Worm (Caenorhabditis elegans): ENCODE data around the gene F56C9.3.

The F56C9.3 gene

DNA sequence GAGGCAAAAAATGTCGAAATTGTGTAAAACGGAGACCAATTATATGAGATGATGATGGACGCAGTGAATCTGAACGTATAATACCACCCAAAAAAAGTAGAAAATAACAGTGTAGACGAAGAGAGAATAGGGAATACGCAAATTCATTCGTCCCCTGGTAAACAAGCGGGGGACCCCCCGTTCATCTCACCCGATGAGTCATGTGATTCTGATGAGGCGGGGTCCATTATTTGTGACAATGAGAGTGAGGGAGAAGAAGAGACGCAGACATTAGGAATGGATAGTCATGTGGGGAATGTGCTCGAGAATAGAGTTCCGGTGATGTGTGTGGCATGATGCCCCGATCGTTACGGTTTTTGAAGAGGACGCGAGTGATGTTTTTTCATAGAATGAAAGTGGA lies 39.0 kb upstream of the F56C9.3 start (continued):
- no peak for TF ChIP-seq tbx-2 (tag; optimal IDR thresholded peaks at IDR 0.05)
- no peak for TF ChIP-seq ztf-11 (tag; optimal IDR thresholded peaks at IDR 0.05)
- peak; percentile 47 for TF ChIP-seq nfya-1 (tag; optimal IDR thresholded peaks at IDR 0.05; ENCODE audit: insufficient read depth)
- no peak for TF ChIP-seq egl-27 (tag; optimal IDR thresholded peaks at IDR 0.05)
- no peak for TF ChIP-seq nhr-12 (tag; optimal IDR thresholded peaks at IDR 0.05)
- peak; percentile 4 for TF ChIP-seq nhr-25 (tag; optimal IDR thresholded peaks at IDR 0.05)
- TF ChIP-seq mml-1 (tag; optimal IDR thresholded peaks at IDR 0.05): no peak

- peak; percentile 81 for TF ChIP-seq nhr-23 (tag; optimal IDR thresholded peaks at IDR 0.05)
- TF ChIP-seq unc-62 (GFP tag; optimal IDR thresholded peaks at IDR 0.05): no peak
- peak; percentile 16 for TF ChIP-seq nfya-1 (tag; optimal IDR thresholded peaks at IDR 0.05; ENCODE audit: insufficient read depth)
- peak; percentile 29 for TF ChIP-seq pqm-1 (tag; optimal IDR thresholded peaks at IDR 0.05)
- no peak for TF ChIP-seq lin-39 (tag; optimal IDR thresholded peaks at IDR 0.05)
- no peak for TF ChIP-seq snpc-4 (tag; optimal IDR thresholded peaks at IDR 0.05)
- TF ChIP-seq pha-4 (tag; optimal IDR thresholded peaks at IDR 0.05): peak; percentile 47
- TF ChIP-seq elt-3 (tag; optimal IDR thresholded peaks at IDR 0.05): peak; percentile 14 to 71 (median 37)
- TF ChIP-seq nhr-12 (tag; optimal IDR thresholded peaks at IDR 0.05): no peak
- no peak for TF ChIP-seq ceh-82 (tag; optimal IDR thresholded peaks at IDR 0.05)
- peak; percentile 79 for TF ChIP-seq nhr-43 (tag; optimal IDR thresholded peaks at IDR 0.05; ENCODE audit: poor library complexity, severe bottlenecking)
- TF ChIP-seq egl-27 (tag; optimal IDR thresholded peaks at IDR 0.05): peak; percentile 7
- no peak for TF ChIP-seq nhr-76 (tag; optimal IDR thresholded peaks at IDR 0.05)
- TF ChIP-seq fos-1 (tag; optimal IDR thresholded peaks at IDR 0.05): no peak
- no peak for TF ChIP-seq R02D3.7 (tag; optimal IDR thresholded peaks at IDR 0.05)
- no peak for TF ChIP-seq ceh-16 (tag; optimal IDR thresholded peaks at IDR 0.05)
- TF ChIP-seq elt-2 (tag; optimal IDR thresholded peaks at IDR 0.05): peak; percentile 57
- TF ChIP-seq nhr-237 (tag; optimal IDR thresholded peaks at IDR 0.05): no peak
- no peak for TF ChIP-seq unc-39 (tag; optimal IDR thresholded peaks at IDR 0.05)
- TF ChIP-seq ceh-9 (tag; optimal IDR thresholded peaks at IDR 0.05): no peak
- TF ChIP-seq ama-1 (optimal IDR thresholded peaks at IDR 0.05): peak; percentile 22
- TF ChIP-seq egl-5 (tag; optimal IDR thresholded peaks at IDR 0.05): no peak
- TF ChIP-seq ztf-4 (tag; optimal IDR thresholded peaks at IDR 0.05): no peak
- TF ChIP-seq zag-1 (tag; optimal IDR thresholded peaks at IDR 0.05): no peak
- TF ChIP-seq daf-12 (tag; optimal IDR thresholded peaks at IDR 0.05): no peak
- TF ChIP-seq lsy-12 (tag; optimal IDR thresholded peaks at IDR 0.05): peak; percentile 46
- no peak for TF ChIP-seq mml-1 (tag; optimal IDR thresholded peaks at IDR 0.05)
- peak; percentile 21 for TF ChIP-seq nhr-25 (tag; optimal IDR thresholded peaks at IDR 0.05)
- no peak for TF ChIP-seq sea-2 (GFP tag; optimal IDR thresholded peaks at IDR 0.05)
These were observed 38.3 kb upstream of the F56C9.3 start for ce11 chrIII:7272828-7273227.

ce11 chrIII:7273718-7274117 lies 37.4 kb upstream of the F56C9.3 start:
- TF ChIP-seq elt-1 (tag; optimal IDR thresholded peaks at IDR 0.05) (no peak), nhr-43 (tag; optimal IDR thresholded peaks at IDR 0.05; ENCODE audit: poor library complexity, severe bottlenecking) (peak; percentile 29), fkh-10 (GFP tag; optimal IDR thresholded peaks at IDR 0.05) (no peak), nhr-23 (tag; optimal IDR thresholded peaks at IDR 0.05) (peak; percentile 33), ceh-16 (tag; optimal IDR thresholded peaks at IDR 0.05) (no peak), ama-1 (optimal IDR thresholded peaks at IDR 0.05) (no peak), R02D3.7 (tag; optimal IDR thresholded peaks at IDR 0.05) (no peak), pqm-1 (tag; optimal IDR thresholded peaks at IDR 0.05) (no peak), skn-1 (tag; optimal IDR thresholded peaks at IDR 0.05) (no peak), nfya-1 (tag; optimal IDR thresholded peaks at IDR 0.05; ENCODE audit: insufficient read depth) (no peak), daf-12 (tag; optimal IDR thresholded peaks at IDR 0.05) (no peak), tbx-2 (tag; optimal IDR thresholded peaks at IDR 0.05) (no peak), nhr-76 (tag; optimal IDR thresholded peaks at IDR 0.05) (no peak), ceh-9 (tag; optimal IDR thresholded peaks at IDR 0.05) (no peak), nhr-77 (tag; optimal IDR thresholded peaks at IDR 0.05) (no peak), aly-2 (tag; optimal IDR thresholded peaks at IDR 0.05) (no peak), ztf-11 (tag; optimal IDR thresholded peaks at IDR 0.05) (no peak), nhr-25 (tag; optimal IDR thresholded peaks at IDR 0.05) (peak; percentile 31)

DNA sequence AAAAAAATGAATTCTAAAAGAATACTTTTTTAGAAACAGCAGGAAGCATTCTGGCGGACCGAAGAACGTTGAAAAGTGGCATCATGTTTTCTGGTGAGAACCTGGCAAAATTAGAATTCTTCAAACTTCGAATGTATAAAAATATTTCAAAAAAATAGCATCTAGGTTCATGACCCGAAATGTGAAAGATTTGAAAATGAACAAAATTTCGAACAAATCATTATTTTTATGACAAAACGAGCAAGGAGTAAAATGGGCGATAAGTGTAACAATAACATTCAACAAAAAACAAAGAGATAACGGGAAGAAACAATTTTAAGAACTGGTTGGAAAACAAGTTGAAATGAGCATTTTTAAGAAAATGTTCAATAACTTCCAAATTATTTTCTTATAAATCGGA lies 35.8 kb upstream of the F56C9.3 start, which contains the start of gene psd-1:
TSS of gene psd-1 (minus strand) at position 101 of the 400 bp plus-strand sequence.
- TF ChIP-seq daf-12 (tag; optimal IDR thresholded peaks at IDR 0.05) (no peak), egl-5 (tag; optimal IDR thresholded peaks at IDR 0.05) (no peak), skn-1 (tag; optimal IDR thresholded peaks at IDR 0.05) (no peak), unc-62 (GFP tag; optimal IDR thresholded peaks at IDR 0.05) (no peak), pqm-1 (tag; optimal IDR thresholded peaks at IDR 0.05) (no peak), nhr-11 (tag; optimal IDR thresholded peaks at IDR 0.05) (no peak), R02D3.7 (tag; optimal IDR thresholded peaks at IDR 0.05) (no peak), egl-27 (tag; optimal IDR thresholded peaks at IDR 0.05) (no peak), nfya-1 (tag; optimal IDR thresholded peaks at IDR 0.05; ENCODE audit: insufficient read depth) (no peak), sea-2 (GFP tag; optimal IDR thresholded peaks at IDR 0.05) (no peak), ceh-9 (tag; optimal IDR thresholded peaks at IDR 0.05) (no peak), ztf-11 (tag; optimal IDR thresholded peaks at IDR 0.05) (no peak), hmg-11 (tag; optimal IDR thresholded peaks at IDR 0.05) (no peak), nhr-25 (tag; optimal IDR thresholded peaks at IDR 0.05) (no peak), ama-1 (optimal IDR thresholded peaks at IDR 0.05) (no peak), jun-1 (tag; optimal IDR thresholded peaks at IDR 0.05) (no peak)
